Fruit fly (Drosophila melanogaster) whole organism, prepupa: ENCODE data around the gene CG31689.

Experiments
- Blimp-1 ChIP-seq: fragments of 200-800 bp; sonication (Bioruptor generic); optimal IDR thresholded peaks from 3 replicates; lab custom pipeline; 2017; ENCODE audit warnings: missing biosample characterization, missing genetic modification characterization, mild to moderate bottlenecking, moderate library complexity, missing genetic modification reagents
- CG16779 ChIP-seq: fragments of 200-800 bp; sonication (Bioruptor generic); optimal IDR thresholded peaks from 3 replicates; lab custom pipeline; 2017; ENCODE audit warnings: missing biosample characterization, mild to moderate bottlenecking, missing genetic modification characterization
- CG6276 ChIP-seq: fragments of 200-800 bp; sonication (Bioruptor generic); optimal IDR thresholded peaks from 2 replicates; lab custom pipeline; 2017; ENCODE audit warnings: missing biosample characterization, mild to moderate bottlenecking, missing genetic modification characterization
- CG6854 ChIP-seq: fragments of 200-800 bp; sonication (Bioruptor generic); optimal IDR thresholded peaks from 2 replicates; lab custom pipeline; 2017; ENCODE audit warnings: missing biosample characterization, mild to moderate bottlenecking, missing genetic modification characterization
- Gug ChIP-seq: fragments of 200-800 bp; sonication (Bioruptor generic); IDR thresholded peaks from 2 replicates; pipeline ENCODE4 v1.3.6; 2022; ENCODE audit warnings: missing biosample characterization, missing genetic modification characterization
- Hr38 ChIP-seq: sonication (Bioruptor generic); optimal IDR thresholded peaks from 2 replicates; lab custom pipeline; 2016; ENCODE audit warnings: missing biosample characterization, missing genetic modification characterization
- Hr39 ChIP-seq: fragments of 200-800 bp; sonication (Bioruptor generic); optimal IDR thresholded peaks from 2 replicates; lab custom pipeline; 2016; ENCODE audit warnings: missing biosample characterization, missing genetic modification characterization
- Hr4 ChIP-seq: fragments of 200-800 bp; sonication (Bioruptor generic); optimal IDR thresholded peaks from 3 replicates; lab custom pipeline; 2016; ENCODE audit warnings: missing biosample characterization, missing genetic modification characterization
- pdm3 ChIP-seq: fragments of 200-800 bp; sonication (Bioruptor generic); optimal IDR thresholded peaks from 3 replicates; lab custom pipeline; 2016; ENCODE audit warnings: missing biosample characterization, missing genetic modification characterization

dm6 chr2L:2765659-2766373 is 40.3 kb downstream of the CG31689 start, which contains the start of the genes Snx21 and aph-1:
- peak; percentile 73 for TF ChIP-seq Blimp-1
- peak; percentile 92 for TF ChIP-seq pdm3
- TF ChIP-seq CG6854 (GFP tag; lab: Kevin White, UChicago) = peak; percentile 89
- peak; percentile 92 for TF ChIP-seq Hr39 (GFP tag; lab: Kevin White, UChicago)
- TF ChIP-seq CG16779 (tag; lab: Kevin White, UChicago) = peak; percentile 81
- peak; percentile 91 for TF ChIP-seq Hr4
- TF ChIP-seq Gug (GFP tag; lab: Robert Waterston, UW) = peak; percentile 82
- TF ChIP-seq Hr38 (GFP tag; lab: Kevin White, UChicago) = no peak
- TF ChIP-seq CG6276 (GFP tag; lab: Kevin White, UChicago) = peak; percentile 85
